Fruit fly (Drosophila melanogaster) whole organism: ENCODE measurements around the gene CG3106.

Experiments
- CG8478 ChIP-seq: fragments of >200 bp; optimal IDR thresholded peaks from 2 replicates; lab custom pipeline; 2018; ENCODE audit warnings: inconsistent platforms
- EcR ChIP-seq, 2 experiments: fragments of >200 bp; optimal IDR thresholded peaks; 2 replicates each; lab custom pipeline; 2017; ENCODE audit warnings: missing biosample characterization in 2 of 2, missing genetic modification characterization in 2 of 2, missing genetic modification reagents in 2 of 2
- pan ChIP-seq: fragments of >200 bp; optimal IDR thresholded peaks from 2 replicates; lab custom pipeline; 2017
- psq ChIP-seq: fragments of >200 bp; optimal IDR thresholded peaks from 2 replicates; lab custom pipeline; 2017

dm6 chrX:9664426-9664825 is 1.7 kb upstream of the CG3106 start:
- TF ChIP-seq pan (lab: Kevin White, UChicago) (no peak), EcR (GFP tag; optimal IDR thresholded peaks at IDR 0.05; lab: Kevin White, UChicago) (no peak), CG8478 (lab: Kevin White, UChicago) (no peak), psq (lab: Kevin White, UChicago) (no peak)
